Fruit fly (Drosophila melanogaster) whole organism, embryonic: ENCODE measurements around the gene dia.

ENCODE experiments used
- CG12769 ChIP-seq: fragments of 200-800 bp; sonication (Bioruptor generic); optimal IDR thresholded peaks from 2 replicates; lab custom pipeline; 2019; ENCODE audit warnings: missing biosample characterization, mild to moderate bottlenecking, missing genetic modification characterization, moderate library complexity
- CG6854 ChIP-seq: fragments of 200-800 bp; sonication (Bioruptor generic); optimal IDR thresholded peaks from 3 replicates; lab custom pipeline; 2017; ENCODE audit warnings: missing biosample characterization, mild to moderate bottlenecking, missing genetic modification characterization
- CG9932 ChIP-seq: fragments of 200-800 bp; sonication (Bioruptor generic); IDR thresholded peaks from 2 replicates; pipeline ENCODE4 v1.3.6; 2022; ENCODE audit warnings: missing biosample characterization, missing genetic modification characterization
- H15 ChIP-seq: fragments of 200-800 bp; sonication (Bioruptor generic); IDR thresholded peaks from 3 replicates; pipeline ENCODE4 v1.3.6; 2022; ENCODE audit warnings: missing biosample characterization, missing genetic modification characterization
- NK7.1 ChIP-seq: fragments of 200-800 bp; sonication (Bioruptor generic); optimal IDR thresholded peaks from 3 replicates; lab custom pipeline; 2016; ENCODE audit warnings: missing biosample characterization, missing genetic modification characterization
- Tbp ChIP-seq: fragments of >200 bp; optimal IDR thresholded peaks from 2 replicates; lab custom pipeline; 2018; ENCODE audit warnings: missing biosample characterization, missing genetic modification characterization
- Trl ChIP-seq, 3 experiments: fragments of >200 bp in 2 of 3; fragments of 200-800 bp in 1 of 3; sonication (Bioruptor generic) in 1 of 3; optimal IDR thresholded peaks; 2 replicates in 1 of 3; 3 replicates in 2 of 3; lab custom pipeline; 2016 to 2017; ENCODE audit warnings: missing biosample characterization in 1 of 3, missing genetic modification characterization in 1 of 3
- al ChIP-seq: fragments of 200-800 bp; sonication (Bioruptor generic); IDR thresholded peaks from 2 replicates; pipeline ENCODE4 v1.3.6; 2022; ENCODE audit warnings: missing biosample characterization, missing genetic modification characterization
- br ChIP-seq: fragments of >200 bp; optimal IDR thresholded peaks from 2 replicates; lab custom pipeline; 2017
- lilli ChIP-seq: fragments of 200-800 bp; sonication (Bioruptor generic); optimal IDR thresholded peaks from 3 replicates; lab custom pipeline; 2016; ENCODE audit warnings: missing biosample characterization, missing genetic modification characterization
- pan ChIP-seq, 4 experiments: fragments of >200 bp in 3 of 4; fragments of 200-800 bp in 1 of 4; sonication (Bioruptor generic) in 1 of 4; optimal IDR thresholded peaks in 3 of 4; IDR thresholded peaks in 1 of 4; 2 replicates each; pipeline versions ENCODE4 v1.3.6 to Lab custom; 2017 to 2022; ENCODE audit warnings: missing biosample characterization in 2 of 4, missing genetic modification characterization in 2 of 4, mixed read lengths in 1 of 4
- wdn ChIP-seq: fragments of 200-800 bp; sonication (Bioruptor generic); IDR thresholded peaks from 2 replicates; pipeline ENCODE4 v1.3.6; 2022; ENCODE audit warnings: missing biosample characterization, missing genetic modification characterization
- zen ChIP-seq: fragments of 200-800 bp; sonication (Bioruptor generic); optimal IDR thresholded peaks from 3 replicates; lab custom pipeline; 2018; ENCODE audit warnings: missing biosample characterization, mild to moderate bottlenecking, missing genetic modification characterization, moderate library complexity

DNA sequence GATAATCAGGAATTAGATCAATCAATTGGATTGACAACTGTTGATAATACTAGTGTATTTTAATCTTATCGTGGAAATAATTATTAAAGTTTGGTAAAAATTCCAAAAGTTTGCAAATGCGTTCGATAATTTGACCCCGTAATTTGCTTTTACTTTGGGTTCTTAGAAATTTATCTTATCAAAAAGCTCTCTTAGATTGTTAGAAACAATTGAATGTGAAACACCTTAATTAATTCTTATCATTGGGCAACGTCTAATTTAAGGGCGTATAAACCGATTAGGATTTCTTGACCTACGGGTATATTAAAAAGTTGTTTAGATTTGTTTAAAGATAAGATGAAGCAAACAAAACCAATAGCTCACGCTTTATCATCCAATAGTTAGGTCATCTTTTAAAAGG lies 24.9 kb upstream of the dia start:
- TF ChIP-seq NK7.1 (GFP tag; lab: Kevin White, UChicago): no peak
- no peak for TF ChIP-seq CG6854 (GFP tag; lab: Kevin White, UChicago)
- TF ChIP-seq zen: no peak
- no peak for TF ChIP-seq wdn (GFP tag; lab: Robert Waterston, UW)
- TF ChIP-seq Trl (optimal IDR thresholded peaks at IDR 0.05; lab: Kevin White, UChicago): no peak
- no peak for TF ChIP-seq Trl (GFP tag; optimal IDR thresholded peaks at IDR 0.05; lab: Kevin White, UChicago)
- TF ChIP-seq H15 (GFP tag; lab: Robert Waterston, UW): no peak
- TF ChIP-seq al (GFP tag; lab: Robert Waterston, UW): no peak
- no peak for TF ChIP-seq pan (optimal IDR thresholded peaks at IDR 0.05; lab: Kevin White, UChicago)
- no peak for TF ChIP-seq pan (GFP tag; optimal IDR thresholded peaks at IDR 0.05 in 1 of 2, IDR thresholded peaks at IDR 0.05 in 1 of 2)
- no peak for TF ChIP-seq CG12769 (tag; lab: Kevin White, UChicago)
- no peak for TF ChIP-seq CG9932 (GFP tag; lab: Robert Waterston, UW)
- no peak for TF ChIP-seq br (lab: Kevin White, UChicago)
- no peak for TF ChIP-seq lilli (GFP tag; lab: Kevin White, UChicago)
- no peak for TF ChIP-seq Tbp (GFP tag; lab: Kevin White, UChicago)
